Worm (Caenorhabditis elegans): Measurements from ENCODE around the gene tsp-21.

ce11 chrX:9948528-9948927, 16.4 kb downstream of the tsp-21 start:
- no peak for TF ChIP-seq pes-1 (GFP tag; IDR thresholded peaks at IDR 0.05)
- TF ChIP-seq tbx-37 (GFP tag; conservative IDR thresholded peaks at IDR 0.05): no peak
- TF ChIP-seq ceh-36 (tag; optimal IDR thresholded peaks at IDR 0.05): no peak
- TF ChIP-seq B0310.2 (tag; optimal IDR thresholded peaks at IDR 0.05): no peak
- TF ChIP-seq ama-1 (optimal IDR thresholded peaks at IDR 0.05): no peak
- TF ChIP-seq flt-1 (GFP tag; IDR thresholded peaks at IDR 0.05): no peak
- no peak for TF ChIP-seq hmg-4 (GFP tag; optimal IDR thresholded peaks at IDR 0.05)

All from whole organism, early embryonic.